Fruit fly (Drosophila melanogaster) whole organism, prepupa: ENCODE data around the gene CG6845.

Experiments used
- CG11294 ChIP-seq: fragments of 200-800 bp; sonication (Bioruptor generic); IDR thresholded peaks from 2 replicates; pipeline ENCODE4 v1.3.6; 2022; ENCODE audit warnings: missing biosample characterization, missing genetic modification characterization
- CG3032 ChIP-seq: fragments of 200-800 bp; optimal IDR thresholded peaks from 2 replicates; lab custom pipeline; 2019; ENCODE audit warnings: missing biosample characterization, mild to moderate bottlenecking, missing genetic modification characterization, moderate library complexity
- CG34406 ChIP-seq: fragments of 200-800 bp; sonication (Bioruptor generic); optimal IDR thresholded peaks from 3 replicates; lab custom pipeline; 2016; ENCODE audit warnings: missing biosample characterization, missing genetic modification characterization
- CG6808 ChIP-seq: fragments of 200-800 bp; sonication (Bioruptor generic); optimal IDR thresholded peaks from 3 replicates; lab custom pipeline; 2017; ENCODE audit warnings: missing biosample characterization, missing genetic modification characterization, mild to moderate bottlenecking, moderate library complexity, missing genetic modification reagents
- CG6854 ChIP-seq: fragments of 200-800 bp; sonication (Bioruptor generic); optimal IDR thresholded peaks from 2 replicates; lab custom pipeline; 2017; ENCODE audit warnings: missing biosample characterization, mild to moderate bottlenecking, missing genetic modification characterization
- Eip93F ChIP-seq: fragments of 200-800 bp; sonication (Bioruptor generic); optimal IDR thresholded peaks from 2 replicates; lab custom pipeline; 2016; ENCODE audit warnings: missing biosample characterization, mild to moderate bottlenecking, missing genetic modification characterization
- Ets21C ChIP-seq: fragments of 200-800 bp; sonication (Bioruptor generic); optimal IDR thresholded peaks from 3 replicates; lab custom pipeline; 2016; ENCODE audit warnings: missing biosample characterization, missing genetic modification characterization
- cyc ChIP-seq: fragments of 200-800 bp; sonication (Bioruptor generic); optimal IDR thresholded peaks from 3 replicates; lab custom pipeline; 2016; ENCODE audit warnings: missing biosample characterization, missing genetic modification characterization
- dsx ChIP-seq: fragments of 200-800 bp; optimal IDR thresholded peaks from 3 replicates; lab custom pipeline; 2019; ENCODE audit warnings: missing biosample characterization, mild to moderate bottlenecking, missing genetic modification characterization, moderate library complexity; ENCODE audit not compliant: poor library complexity, severe bottlenecking
- eg ChIP-seq: fragments of 200-800 bp; sonication (Bioruptor generic); IDR thresholded peaks from 3 replicates; pipeline ENCODE4 v1.3.6; 2022; ENCODE audit warnings: missing biosample characterization, missing genetic modification characterization
- pdm3 ChIP-seq: fragments of 200-800 bp; sonication (Bioruptor generic); optimal IDR thresholded peaks from 3 replicates; lab custom pipeline; 2016; ENCODE audit warnings: missing biosample characterization, missing genetic modification characterization

DNA sequence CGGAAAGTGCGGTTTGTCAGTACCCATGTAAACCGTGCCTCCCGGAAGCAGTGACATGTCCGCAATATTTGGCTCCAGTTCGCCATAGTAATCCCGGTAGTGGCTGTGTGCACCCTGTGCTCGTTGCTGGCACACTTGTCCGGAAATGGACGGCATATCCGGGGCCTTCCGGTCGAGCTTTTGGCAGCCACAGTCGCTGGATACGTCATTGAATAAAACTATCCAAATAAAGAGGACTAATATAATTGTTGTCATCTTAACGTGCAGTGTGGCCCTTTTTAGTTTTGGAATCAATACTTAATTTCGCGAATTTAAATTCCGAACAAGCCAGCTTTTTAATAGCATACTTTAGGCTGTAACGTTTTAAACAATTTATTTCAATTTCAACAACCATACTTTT, 29.7 kb downstream of the CG6845 start, which contains the start of gene CG7049:
- no peak for TF ChIP-seq dsx (GFP tag; lab: Kevin White, UChicago)
- no peak for TF ChIP-seq CG3032 (tag; lab: Kevin White, UChicago)
- no peak for TF ChIP-seq CG11294 (GFP tag; lab: Robert Waterston, UW)
- no peak for TF ChIP-seq cyc (GFP tag; lab: Kevin White, UChicago)
- TF ChIP-seq pdm3 (GFP tag; lab: Kevin White, UChicago), result no peak
- TF ChIP-seq CG34406 (GFP tag; lab: Kevin White, UChicago), result no peak
- TF ChIP-seq Eip93F (GFP tag; lab: Kevin White, UChicago), result no peak
- TF ChIP-seq eg, result no peak
- TF ChIP-seq CG6854 (GFP tag; lab: Kevin White, UChicago), result peak; percentile 8
- no peak for TF ChIP-seq Ets21C (GFP tag; lab: Kevin White, UChicago)
- no peak for TF ChIP-seq CG6808 (GFP tag; lab: Kevin White, UChicago)
